Worm (Caenorhabditis elegans) whole organism, early embryonic: ENCODE measurements around the gene ints-11.

ENCODE experiments used
- B0310.2 ChIP-seq: sonication (generic microtip); optimal IDR thresholded peaks from 2 replicates; lab custom pipeline; 2016; ENCODE audit warnings: mild to moderate bottlenecking, missing genetic modification characterization, missing compliant biosample characterization
- F13C5.2 ChIP-seq: sonication (generic microtip); optimal IDR thresholded peaks from 2 replicates; lab custom pipeline; 2017; ENCODE audit warnings: mild to moderate bottlenecking, missing genetic modification characterization, inconsistent platforms, missing compliant biosample characterization
- ama-1 ChIP-seq: fragments of 150-350 bp; optimal IDR thresholded peaks from 2 replicates; lab custom pipeline; 2014
- ets-7 ChIP-seq: sonication (generic microtip); optimal IDR thresholded peaks from 2 replicates; lab custom pipeline; 2016; ENCODE audit warnings: missing genotype, missing genetic modification characterization, missing compliant biosample characterization
- flt-1 ChIP-seq: fragments of 200-800 bp; sonication (Bioruptor generic); IDR thresholded peaks from 2 replicates; pipeline ENCODE4 v1.3.6; 2022; ENCODE audit warnings: missing genetic modification characterization, missing compliant biosample characterization
- tbx-11 ChIP-seq: fragments of 200-800 bp; sonication (Bioruptor generic); IDR thresholded peaks from 2 replicates; pipeline ENCODE4 v1.3.6; 2022; ENCODE audit warnings: missing genetic modification characterization, missing compliant biosample characterization

ce11 chrII:8135953-8136352 lies 7.3 kb downstream of the ints-11 start:
- TF ChIP-seq flt-1 (no peak), tbx-11 (GFP tag; lab: Robert Waterston, UW) (no peak), ets-7 (tag; lab: Kevin White, UChicago) (no peak), ama-1 (no peak), F13C5.2 (tag; lab: Kevin White, UChicago) (no peak), B0310.2 (tag; lab: Kevin White, UChicago) (no peak)
